Fruit fly (Drosophila melanogaster) whole organism, embryonic: Measurements from ENCODE around the gene Gss1.
A peak's percentile ranks its signal among the peaks of the same experiment; 100 is the strongest.

ENCODE experiments used
- ATbp ChIP-seq: fragments of 200-800 bp; sonication (Bioruptor generic); optimal IDR thresholded peaks from 2 replicates; lab custom pipeline; 2017; ENCODE audit warnings: missing biosample characterization, mild to moderate bottlenecking, missing genetic modification characterization, missing genetic modification reagents
- Aef1 ChIP-seq: fragments of 200-800 bp; sonication (Bioruptor generic); IDR thresholded peaks from 3 replicates; pipeline ENCODE4 v1.3.6; 2022; ENCODE audit warnings: missing biosample characterization, missing genetic modification characterization
- CG10366 ChIP-seq: fragments of 200-800 bp; sonication (Bioruptor generic); IDR thresholded peaks from 2 replicates; pipeline ENCODE4 v1.3.6; 2022; ENCODE audit warnings: missing biosample characterization, missing genetic modification characterization
- CG11085 ChIP-seq: fragments of 200-800 bp; sonication (Bioruptor generic); IDR thresholded peaks from 2 replicates; pipeline ENCODE4 v1.3.6; 2022; ENCODE audit warnings: missing biosample characterization, missing genetic modification characterization
- CG13296 ChIP-seq: fragments of 200-800 bp; sonication (Bioruptor generic); optimal IDR thresholded peaks from 3 replicates; lab custom pipeline; 2018; ENCODE audit warnings: missing biosample characterization, mild to moderate bottlenecking, missing genetic modification characterization
- CG13624 ChIP-seq: fragments of 200-800 bp; sonication (Bioruptor generic); optimal IDR thresholded peaks from 2 replicates; lab custom pipeline; 2016; ENCODE audit warnings: missing biosample characterization, missing genetic modification characterization
- CG14860 ChIP-seq: fragments of 200-800 bp; sonication (Bioruptor generic); IDR thresholded peaks from 3 replicates; pipeline ENCODE4 v1.3.6; 2022; ENCODE audit warnings: missing biosample characterization, missing genetic modification characterization; ENCODE audit not compliant: partially characterized antibody
- CG16815 ChIP-seq: fragments of 200-800 bp; sonication (Bioruptor generic); optimal IDR thresholded peaks from 3 replicates; lab custom pipeline; 2017; ENCODE audit warnings: missing biosample characterization, mild to moderate bottlenecking, missing genetic modification characterization
- CG2678 ChIP-seq: fragments of 200-800 bp; sonication (Bioruptor generic); optimal IDR thresholded peaks from 3 replicates; lab custom pipeline; 2019; ENCODE audit warnings: missing biosample characterization, mild to moderate bottlenecking, missing genetic modification characterization, moderate library complexity
- CG33213 ChIP-seq: fragments of 200-800 bp; sonication (Bioruptor generic); optimal IDR thresholded peaks from 3 replicates; lab custom pipeline; 2016; ENCODE audit warnings: missing biosample characterization, missing genetic modification characterization
- CG33557 ChIP-seq: fragments of 200-800 bp; sonication (Bioruptor generic); optimal IDR thresholded peaks from 2 replicates; lab custom pipeline; 2019; ENCODE audit warnings: missing biosample characterization, mild to moderate bottlenecking, missing genetic modification characterization, moderate library complexity
- CG3407 ChIP-seq: fragments of 200-800 bp; sonication (Bioruptor generic); optimal IDR thresholded peaks from 2 replicates; lab custom pipeline; 2018; ENCODE audit warnings: missing biosample characterization, mild to moderate bottlenecking, missing genetic modification characterization
- CG34224 ChIP-seq: fragments of 200-800 bp; sonication (Bioruptor generic); IDR thresholded peaks from 3 replicates; pipeline ENCODE4 v1.3.6; 2022; ENCODE audit warnings: missing biosample characterization, missing genetic modification characterization; ENCODE audit not compliant: partially characterized antibody
- CG4707 ChIP-seq: fragments of 200-800 bp; sonication (Bioruptor generic); optimal IDR thresholded peaks from 2 replicates; lab custom pipeline; 2018; ENCODE audit warnings: missing biosample characterization, mild to moderate bottlenecking, missing genetic modification characterization, moderate library complexity
- CG4854 ChIP-seq: fragments of 200-800 bp; sonication (Bioruptor generic); optimal IDR thresholded peaks from 2 replicates; lab custom pipeline; 2016; ENCODE audit warnings: missing biosample characterization, missing genetic modification characterization, inconsistent platforms
- CG6254 ChIP-seq: fragments of 200-800 bp; sonication (Bioruptor generic); optimal IDR thresholded peaks from 3 replicates; lab custom pipeline; 2017; ENCODE audit warnings: mild to moderate bottlenecking, missing biosample characterization, missing genetic modification reagents, missing genetic modification characterization
- CG6813 ChIP-seq: fragments of 200-800 bp; sonication (Bioruptor generic); optimal IDR thresholded peaks from 2 replicates; lab custom pipeline; 2017; ENCODE audit warnings: missing biosample characterization, missing genetic modification characterization, mild to moderate bottlenecking, moderate library complexity, missing genetic modification reagents
- CG6854 ChIP-seq: fragments of 200-800 bp; sonication (Bioruptor generic); optimal IDR thresholded peaks from 3 replicates; lab custom pipeline; 2017; ENCODE audit warnings: missing biosample characterization, mild to moderate bottlenecking, missing genetic modification characterization
- CG7987 ChIP-seq: fragments of 200-800 bp; sonication (Bioruptor generic); optimal IDR thresholded peaks from 2 replicates; lab custom pipeline; 2018; ENCODE audit warnings: missing biosample characterization, mild to moderate bottlenecking, missing genetic modification characterization, moderate library complexity
- CG8388 ChIP-seq: fragments of 200-800 bp; sonication (Bioruptor generic); optimal IDR thresholded peaks from 2 replicates; lab custom pipeline; 2019; ENCODE audit warnings: missing biosample characterization, mild to moderate bottlenecking, missing genetic modification characterization, moderate library complexity
- CG9876 ChIP-seq: fragments of 200-800 bp; sonication (Bioruptor generic); optimal IDR thresholded peaks from 2 replicates; lab custom pipeline; 2016; ENCODE audit warnings: missing biosample characterization, missing genetic modification characterization
- CoRest ChIP-seq: fragments of 200-800 bp; sonication (Bioruptor generic); optimal IDR thresholded peaks from 3 replicates; lab custom pipeline; 2018; ENCODE audit warnings: missing biosample characterization, mild to moderate bottlenecking, missing genetic modification characterization, moderate library complexity
- Doc3 ChIP-seq: fragments of 200-800 bp; sonication (Bioruptor generic); IDR thresholded peaks from 3 replicates; pipeline ENCODE4 v1.3.6; 2022; ENCODE audit warnings: missing biosample characterization, missing genetic modification characterization; ENCODE audit not compliant: partially characterized antibody
- Dref ChIP-seq: fragments of 200-800 bp; sonication (Bioruptor generic); IDR thresholded peaks from 2 replicates; pipeline ENCODE4 v1.3.6; 2022; ENCODE audit warnings: missing biosample characterization, missing genetic modification characterization
- HLHmδ ChIP-seq: fragments of 200-800 bp; sonication (Bioruptor generic); optimal IDR thresholded peaks from 2 replicates; lab custom pipeline; 2018; ENCODE audit warnings: missing biosample characterization, mild to moderate bottlenecking, missing genetic modification characterization, moderate library complexity
- Jarid2 ChIP-seq: fragments of 200-800 bp; sonication (Bioruptor generic); optimal IDR thresholded peaks from 3 replicates; lab custom pipeline; 2017; ENCODE audit warnings: mild to moderate bottlenecking, missing biosample characterization, missing genetic modification reagents, missing genetic modification characterization
- Lhr ChIP-seq: fragments of 200-800 bp; sonication (Bioruptor generic); optimal IDR thresholded peaks from 3 replicates; lab custom pipeline; 2017; ENCODE audit warnings: mild to moderate bottlenecking, missing biosample characterization, missing genetic modification reagents, missing genetic modification characterization
- MBD-R2 ChIP-seq: fragments of 200-800 bp; sonication (Bioruptor generic); IDR thresholded peaks from 2 replicates; pipeline ENCODE4 v1.3.6; 2022; ENCODE audit warnings: missing biosample characterization, missing genetic modification characterization
- Taf1 ChIP-seq: fragments of 200-800 bp; sonication (Bioruptor generic); IDR thresholded peaks from 2 replicates; pipeline ENCODE4 v1.3.6; 2022; ENCODE audit warnings: missing biosample characterization, missing genetic modification characterization
- bcd ChIP-seq: fragments of 200-800 bp; sonication (Bioruptor generic); optimal IDR thresholded peaks from 2 replicates; lab custom pipeline; 2017; ENCODE audit warnings: missing biosample characterization, mild to moderate bottlenecking, missing genetic modification characterization
- bigmax ChIP-seq: fragments of 200-800 bp; sonication (Bioruptor generic); optimal IDR thresholded peaks from 2 replicates; lab custom pipeline; 2018; ENCODE audit warnings: missing biosample characterization, mild to moderate bottlenecking, missing genetic modification characterization
- cato ChIP-seq: fragments of 200-800 bp; sonication (Bioruptor generic); optimal IDR thresholded peaks from 2 replicates; lab custom pipeline; 2016; ENCODE audit warnings: missing biosample characterization, missing genetic modification characterization, borderline replicate concordance
- chm ChIP-seq: fragments of 200-800 bp; sonication (Bioruptor generic); IDR thresholded peaks from 2 replicates; pipeline ENCODE4 v1.3.6; 2022; ENCODE audit warnings: missing biosample characterization, missing genetic modification characterization
- cwo ChIP-seq: fragments of 200-800 bp; sonication (Bioruptor generic); optimal IDR thresholded peaks from 3 replicates; lab custom pipeline; 2017; ENCODE audit warnings: missing biosample characterization, missing genetic modification characterization, mild to moderate bottlenecking, moderate library complexity, missing genetic modification reagents
- danr ChIP-seq: fragments of 200-800 bp; sonication (Bioruptor generic); IDR thresholded peaks from 2 replicates; pipeline ENCODE4 v1.3.6; 2022; ENCODE audit warnings: missing biosample characterization, missing genetic modification characterization
- en ChIP-seq: fragments of 200-800 bp; sonication (Bioruptor generic); optimal IDR thresholded peaks from 2 replicates; lab custom pipeline; 2016; ENCODE audit warnings: missing biosample characterization, missing genetic modification characterization
- fd96Cb ChIP-seq: fragments of 200-800 bp; sonication (Bioruptor generic); optimal IDR thresholded peaks from 2 replicates; lab custom pipeline; 2018; ENCODE audit warnings: missing biosample characterization, mild to moderate bottlenecking, missing genetic modification characterization, moderate library complexity
- gcm ChIP-seq: fragments of 200-800 bp; sonication (Bioruptor generic); optimal IDR thresholded peaks from 2 replicates; lab custom pipeline; 2019; ENCODE audit warnings: missing biosample characterization, mild to moderate bottlenecking, missing genetic modification characterization, moderate library complexity
- jigr1 ChIP-seq: fragments of 200-800 bp; sonication (Bioruptor generic); IDR thresholded peaks from 3 replicates; pipeline ENCODE4 v1.3.6; 2022; ENCODE audit warnings: missing biosample characterization, missing genetic modification characterization
- kni ChIP-seq: fragments of 200-800 bp; sonication (Bioruptor generic); optimal IDR thresholded peaks from 3 replicates; lab custom pipeline; 2017; ENCODE audit warnings: mild to moderate bottlenecking, missing biosample characterization, missing genetic modification reagents, missing genetic modification characterization
- lbe ChIP-seq: fragments of 200-800 bp; sonication (Bioruptor generic); optimal IDR thresholded peaks from 2 replicates; lab custom pipeline; 2016; ENCODE audit warnings: missing biosample characterization, mild to moderate bottlenecking, missing genetic modification characterization
- onecut ChIP-seq: fragments of 200-800 bp; sonication (Bioruptor generic); IDR thresholded peaks from 2 replicates; pipeline ENCODE4 v1.3.6; 2022; ENCODE audit warnings: missing biosample characterization, missing genetic modification characterization
- peb ChIP-seq: fragments of 200-800 bp; sonication (Bioruptor generic); IDR thresholded peaks from 2 replicates; pipeline ENCODE4 v1.3.6; 2022; ENCODE audit warnings: missing biosample characterization, missing genetic modification characterization
- phol ChIP-seq: fragments of 200-800 bp; sonication (Bioruptor generic); optimal IDR thresholded peaks from 3 replicates; lab custom pipeline; 2018; ENCODE audit warnings: missing biosample characterization, mild to moderate bottlenecking, missing genetic modification characterization, moderate library complexity
- psq ChIP-seq: fragments of 200-800 bp; sonication (Bioruptor generic); optimal IDR thresholded peaks from 2 replicates; lab custom pipeline; 2017; ENCODE audit warnings: missing biosample characterization, missing genetic modification characterization
- sima ChIP-seq: fragments of 200-800 bp; sonication (Bioruptor generic); optimal IDR thresholded peaks from 2 replicates; lab custom pipeline; 2016; ENCODE audit warnings: missing biosample characterization, missing genetic modification characterization
- stwl ChIP-seq: fragments of 200-800 bp; sonication (Bioruptor generic); optimal IDR thresholded peaks from 3 replicates; lab custom pipeline; 2018; ENCODE audit warnings: missing biosample characterization, mild to moderate bottlenecking, missing genetic modification characterization, moderate library complexity
- tio ChIP-seq: fragments of 200-800 bp; sonication (Bioruptor generic); optimal IDR thresholded peaks from 2 replicates; lab custom pipeline; 2017; ENCODE audit warnings: missing biosample characterization, missing genetic modification characterization, inconsistent platforms
- toy ChIP-seq: fragments of 200-800 bp; sonication (Bioruptor generic); IDR thresholded peaks from 2 replicates; pipeline ENCODE4 v1.3.6; 2022; ENCODE audit warnings: missing biosample characterization, missing genetic modification characterization
- vfl ChIP-seq: fragments of 200-800 bp; sonication (Bioruptor generic); optimal IDR thresholded peaks from 2 replicates; lab custom pipeline; 2016; ENCODE audit warnings: missing biosample characterization, missing genetic modification characterization
- wdn ChIP-seq: fragments of 200-800 bp; sonication (Bioruptor generic); IDR thresholded peaks from 2 replicates; pipeline ENCODE4 v1.3.6; 2022; ENCODE audit warnings: missing biosample characterization, missing genetic modification characterization

Gss1 gene

DNA sequence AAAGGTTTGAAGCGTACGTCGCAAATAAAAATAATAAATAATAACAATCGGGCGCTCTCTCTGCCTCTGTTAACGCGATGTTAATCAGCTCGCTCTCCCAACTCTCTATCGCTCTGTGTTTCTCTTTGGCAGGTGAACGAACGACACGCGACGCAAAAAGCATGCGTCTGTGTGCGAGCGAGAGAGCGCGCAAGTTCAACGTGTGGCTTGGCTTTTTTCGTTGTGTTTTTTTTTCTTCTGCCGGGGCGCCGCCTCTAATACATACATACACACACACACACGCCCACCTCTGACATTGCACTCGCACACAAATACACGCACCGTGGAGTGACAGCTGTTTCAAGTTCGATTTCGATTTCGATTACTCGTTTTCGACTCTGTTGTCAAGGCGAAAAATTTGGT is 10.7 kb upstream of the Gss1 start (continued):
- TF ChIP-seq CG2678 (tag; lab: Kevin White, UChicago) (no peak), bigmax (GFP tag; lab: Kevin White, UChicago) (peak; percentile 10), CG10366 (GFP tag; lab: Robert Waterston, UW) (no peak), CG8388 (no peak), jigr1 (GFP tag; lab: Robert Waterston, UW) (no peak), fd96Cb (tag; lab: Kevin White, UChicago) (no peak), CG4707 (GFP tag; lab: Kevin White, UChicago) (no peak), CG7987 (GFP tag; lab: Kevin White, UChicago) (no peak), stwl (tag; lab: Kevin White, UChicago) (peak; percentile 27), Aef1 (no peak), Jarid2 (GFP tag; lab: Kevin White, UChicago) (no peak), lbe (GFP tag; lab: Kevin White, UChicago) (peak; percentile 33), Taf1 (GFP tag; lab: Robert Waterston, UW) (no peak), danr (GFP tag; lab: Robert Waterston, UW) (no peak), onecut (no peak), en (no peak), vfl (GFP tag; lab: Kevin White, UChicago) (no peak), gcm (GFP tag; lab: Kevin White, UChicago) (no peak), Doc3 (GFP tag; lab: Robert Waterston, UW) (no peak), phol (no peak), CG6813 (GFP tag; lab: Kevin White, UChicago) (no peak), psq (GFP tag; lab: Kevin White, UChicago) (no peak), Lhr (GFP tag; lab: Kevin White, UChicago) (no peak), CoRest (tag; lab: Kevin White, UChicago) (no peak), CG33557 (no peak), cato (GFP tag; lab: Kevin White, UChicago) (no peak), CG14860 (no peak), CG13624 (GFP tag; lab: Kevin White, UChicago) (no peak), CG4854 (no peak), MBD-R2 (no peak), CG34224 (0 out of 3 replicates have a peak, but pooled peaks have one; percentile 14), tio (GFP tag; lab: Kevin White, UChicago) (no peak), CG11085 (GFP tag; lab: Robert Waterston, UW) (no peak), CG9876 (GFP tag; lab: Kevin White, UChicago) (no peak), peb (GFP tag; lab: Robert Waterston, UW) (no peak), HLHmδ (GFP tag; lab: Kevin White, UChicago) (no peak), CG6854 (GFP tag; lab: Kevin White, UChicago) (no peak), CG3407 (GFP tag; lab: Kevin White, UChicago) (no peak), wdn (GFP tag; lab: Robert Waterston, UW) (no peak), cwo (GFP tag; lab: Kevin White, UChicago) (peak; percentile 86), bcd (GFP tag; lab: Kevin White, UChicago) (no peak), kni (GFP tag; lab: Kevin White, UChicago) (peak; percentile 2), CG6254 (GFP tag; lab: Kevin White, UChicago) (no peak), Dref (GFP tag; lab: Robert Waterston, UW) (peak; percentile 42), CG13296 (no peak), sima (GFP tag; lab: Kevin White, UChicago) (no peak), ATbp (no peak), toy (GFP tag; lab: Robert Waterston, UW) (no peak), CG33213 (GFP tag; lab: Kevin White, UChicago) (no peak), chm (GFP tag; lab: Robert Waterston, UW) (no peak; the same call in 1 of the 2 replicates), CG16815 (GFP tag; lab: Kevin White, UChicago) (no peak)
